Fruit fly (Drosophila melanogaster): ENCODE data around the gene Pect.

The Pect gene

DNA sequence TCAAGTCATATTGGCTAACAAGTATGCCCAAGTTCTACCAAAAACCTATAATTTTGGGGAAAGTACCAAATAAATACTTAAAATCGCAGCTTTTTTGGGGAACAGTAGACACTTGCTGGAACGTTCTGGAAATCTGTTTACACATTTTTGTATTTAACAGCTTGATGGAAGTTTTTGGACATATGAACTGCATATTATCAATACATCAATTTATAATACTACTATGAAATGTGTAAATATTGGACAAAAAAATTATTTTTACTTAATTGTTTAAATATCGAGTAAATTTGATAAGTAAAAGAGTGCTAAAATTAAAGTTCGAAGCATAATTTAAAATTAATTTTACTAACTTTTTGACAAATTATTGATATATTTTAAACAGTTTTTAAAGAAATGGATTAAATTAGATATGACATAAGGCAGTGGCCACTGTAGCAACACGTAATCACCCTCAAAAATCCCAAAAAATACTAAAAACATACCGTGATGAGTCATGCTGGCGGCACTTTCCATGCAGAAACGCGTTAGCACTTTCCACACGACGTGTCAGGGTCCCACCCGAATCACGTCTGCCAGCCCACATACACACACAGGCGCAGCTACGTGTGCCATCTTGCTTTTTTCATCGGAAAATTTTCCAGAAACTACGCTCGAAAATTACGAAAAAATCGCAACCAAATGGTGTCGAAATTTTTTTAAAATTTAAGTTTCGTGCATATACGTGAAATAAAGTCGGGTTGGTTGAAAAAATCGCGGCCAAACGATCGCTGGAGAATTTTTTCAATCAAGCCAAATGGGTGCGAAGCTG lies 38.4 kb upstream of the Pect start, which contains the start of gene Sirt1 (continued):
- TF ChIP-seq pum (GFP tag; optimal IDR thresholded peaks at IDR 0.05), result peak; percentile 66
- TF ChIP-seq gcm2 (GFP tag; optimal IDR thresholded peaks at IDR 0.05), result no peak
- TF ChIP-seq Scr (GFP tag; IDR thresholded peaks at IDR 0.05; ENCODE audit: partially characterized antibody), result peak; percentile 35; the same call in 1 of the 2 replicates
- peak; percentile 71; the same call in 2 of the 3 replicates for TF ChIP-seq Aef1 (GFP tag; IDR thresholded peaks at IDR 0.05)
- no peak for TF ChIP-seq CG12071 (GFP tag; optimal IDR thresholded peaks at IDR 0.05)
- TF ChIP-seq zen2 (GFP tag; IDR thresholded peaks at IDR 0.05; ENCODE audit: partially characterized antibody), result no peak
- peak; percentile 56 for TF ChIP-seq pzg (GFP tag; optimal IDR thresholded peaks at IDR 0.05)
- TF ChIP-seq CG30403 (GFP tag; optimal IDR thresholded peaks at IDR 0.05), result peak; percentile 96
- TF ChIP-seq CG16813 (GFP tag; IDR thresholded peaks at IDR 0.05; ENCODE audit: partially characterized antibody), result 0 out of 3 replicates have a peak, but pooled peaks have one; percentile 20
- TF ChIP-seq kni (GFP tag; optimal IDR thresholded peaks at IDR 0.05), result no peak
- peak; percentile 41 for TF ChIP-seq CG4282 (GFP tag; optimal IDR thresholded peaks at IDR 0.05)
- no peak for TF ChIP-seq Dad (GFP tag; optimal IDR thresholded peaks at IDR 0.05)
- peak; percentile 70 for TF ChIP-seq CG9797 (GFP tag; optimal IDR thresholded peaks at IDR 0.05)
- TF ChIP-seq CG10959 (GFP tag; IDR thresholded peaks at IDR 0.05), result peak; percentile 55
- no peak for TF ChIP-seq prd (optimal IDR thresholded peaks at IDR 0.05)
- peak; percentile 89 for TF ChIP-seq prd (GFP tag; IDR thresholded peaks at IDR 0.05)
- TF ChIP-seq CG6765 (GFP tag; optimal IDR thresholded peaks at IDR 0.05), result peak; percentile 66
- TF ChIP-seq D19B (GFP tag; optimal IDR thresholded peaks at IDR 0.05), result peak; percentile 75
- TF ChIP-seq tap (tag; optimal IDR thresholded peaks at IDR 0.05), result peak; percentile 62
- peak; percentile 7 to 89 for TF ChIP-seq Hr51 (GFP tag; optimal IDR thresholded peaks at IDR 0.05)
- no peak for TF ChIP-seq Lpt (GFP tag; optimal IDR thresholded peaks at IDR 0.05)
- TF ChIP-seq CG7786 (GFP tag; optimal IDR thresholded peaks at IDR 0.05), result peak; percentile 16

DNA sequence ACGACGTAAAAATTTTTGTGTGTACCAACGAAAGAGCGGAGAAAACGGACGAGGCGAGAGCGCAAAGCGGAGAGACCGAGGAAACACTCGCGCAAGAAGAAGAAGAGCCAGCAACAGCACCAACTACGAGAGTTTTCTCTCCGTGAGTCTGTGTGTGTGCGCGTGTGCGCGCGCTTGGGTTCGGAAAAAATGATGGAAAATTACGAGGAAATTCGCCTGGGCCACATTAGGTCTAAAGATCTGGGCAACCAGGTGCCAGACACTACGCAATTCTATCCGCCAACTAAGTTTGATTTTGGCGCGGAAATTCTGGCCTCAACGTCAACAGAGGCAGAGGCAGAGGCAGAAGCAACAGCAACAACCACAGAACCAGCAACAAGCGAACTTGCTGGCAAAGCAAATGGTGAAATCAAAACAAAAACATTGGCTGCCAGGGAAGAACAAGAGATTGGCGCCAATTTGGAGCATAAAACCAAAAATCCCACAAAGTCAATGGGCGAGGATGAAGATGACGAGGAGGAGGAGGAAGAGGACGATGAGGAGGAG lies 37.7 kb upstream of the Pect start, which contains the start of gene DnaJ-H:
Gene DnaJ-H, minus strand, starts transcription at position 271 of the 546 bp plus-strand sequence.
- TF ChIP-seq Adf1 (GFP tag; IDR thresholded peaks at IDR 0.05), result peak; percentile 22; the same call in 1 of the 2 replicates
- TF ChIP-seq btn (GFP tag; optimal IDR thresholded peaks at IDR 0.05), result no peak
- TF ChIP-seq CG7963 (GFP tag; IDR thresholded peaks at IDR 0.05; ENCODE audit: partially characterized antibody), result no peak
- no peak for TF ChIP-seq CG1024 (GFP tag; IDR thresholded peaks at IDR 0.05)
- no peak for TF ChIP-seq CG12155 (GFP tag; optimal IDR thresholded peaks at IDR 0.05)
- no peak for TF ChIP-seq HmgD (GFP tag; optimal IDR thresholded peaks at IDR 0.05)
- TF ChIP-seq Fer2 (tag; optimal IDR thresholded peaks at IDR 0.05), result no peak
- TF ChIP-seq lmd (GFP tag; IDR thresholded peaks at IDR 0.05), result no peak
- TF ChIP-seq amos (GFP tag; IDR thresholded peaks at IDR 0.05; ENCODE audit: partially characterized antibody), result 0 out of 2 replicates have a peak, but pooled peaks have one; percentile 9
- TF ChIP-seq ewg (GFP tag; optimal IDR thresholded peaks at IDR 0.05), result peak; percentile 81
- no peak for TF ChIP-seq Camta (GFP tag; optimal IDR thresholded peaks at IDR 0.05)
- no peak for TF ChIP-seq CkIIα-i1 (GFP tag; IDR thresholded peaks at IDR 0.05)
- no peak for TF ChIP-seq fru (optimal IDR thresholded peaks at IDR 0.05)
- no peak for TF ChIP-seq CG3847 (GFP tag; IDR thresholded peaks at IDR 0.05)
- TF ChIP-seq D19B (GFP tag; optimal IDR thresholded peaks at IDR 0.05), result no peak
- TF ChIP-seq CG4360 (GFP tag; IDR thresholded peaks at IDR 0.05), result 0 out of 2 replicates have a peak, but pooled peaks have one; percentile 46
- TF ChIP-seq CG14441 (GFP tag; IDR thresholded peaks at IDR 0.05), result no peak
- no peak for TF ChIP-seq inv (GFP tag; IDR thresholded peaks at IDR 0.05; ENCODE audit: partially characterized antibody)
- TF ChIP-seq unpg (GFP tag; optimal IDR thresholded peaks at IDR 0.05), result no peak
- TF ChIP-seq Scr (GFP tag; IDR thresholded peaks at IDR 0.05; ENCODE audit: partially characterized antibody), result 0 out of 2 replicates have a peak, but pooled peaks have one; percentile 29
- TF ChIP-seq Med (GFP tag), result no peak
- peak; percentile 100 for TF ChIP-seq psq (GFP tag; optimal IDR thresholded peaks at IDR 0.05)
- TF ChIP-seq Bdp1 (GFP tag; optimal IDR thresholded peaks at IDR 0.05), result no peak
- TF ChIP-seq CG10462 (GFP tag; optimal IDR thresholded peaks at IDR 0.05), result no peak
- no peak for TF ChIP-seq ato (GFP tag; IDR thresholded peaks at IDR 0.05; ENCODE audit: partially characterized antibody)
- TF ChIP-seq crc (GFP tag; optimal IDR thresholded peaks at IDR 0.05), result no peak
- TF ChIP-seq Dbx (GFP tag; IDR thresholded peaks at IDR 0.05), result no peak
- TF ChIP-seq Hr39 (optimal IDR thresholded peaks at IDR 0.05), result peak; percentile 83
- no peak for TF ChIP-seq dan (GFP tag; IDR thresholded peaks at IDR 0.05)

Data from whole organism, embryonic.